Worm (Caenorhabditis elegans): Measurements from ENCODE around the gene zig-5.

zig-5 gene

ce11 chrIII:10914971-10915370 lies 38.3 kb downstream of the zig-5 start:
- TF ChIP-seq aha-1 (tag) (peak; percentile 93), unc-39 (tag; optimal IDR thresholded peaks at IDR 0.05) (no peak)

DNA sequence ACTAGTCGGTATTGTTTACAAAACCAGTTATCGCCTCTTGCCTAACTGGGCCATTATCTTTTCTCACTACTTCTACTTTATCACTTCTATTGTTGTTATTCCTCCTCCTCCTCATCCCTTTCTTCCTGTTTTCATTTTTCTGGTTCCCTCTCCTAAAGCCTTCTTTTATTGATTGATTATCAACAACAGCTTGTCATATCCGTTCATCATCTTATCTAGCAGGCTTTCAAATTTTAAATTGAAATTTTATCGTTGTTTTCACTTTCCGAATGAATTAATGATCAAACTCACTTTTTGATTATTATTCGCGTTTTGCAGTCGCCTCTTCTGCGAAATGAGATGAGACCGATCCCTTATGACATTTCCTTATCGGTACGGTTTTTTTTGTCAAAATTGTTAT lies 42.1 kb downstream of the zig-5 start, which contains the start of gene cut-6:
Gene cut-6, plus strand, starts transcription at position 301 of the 400 bp plus-strand sequence.
- TF ChIP-seq aha-1 (tag) (peak; percentile 21), daf-8 (GFP tag; IDR thresholded peaks at IDR 0.05) (no peak)

ce11 chrIII:10909166-10909565 lies 44.1 kb downstream of the zig-5 start:
- TF ChIP-seq aha-1 (tag) (peak; percentile 78), dve-1 (tag; optimal IDR thresholded peaks at IDR 0.05; ENCODE audit: insufficient read depth) (no peak)

DNA sequence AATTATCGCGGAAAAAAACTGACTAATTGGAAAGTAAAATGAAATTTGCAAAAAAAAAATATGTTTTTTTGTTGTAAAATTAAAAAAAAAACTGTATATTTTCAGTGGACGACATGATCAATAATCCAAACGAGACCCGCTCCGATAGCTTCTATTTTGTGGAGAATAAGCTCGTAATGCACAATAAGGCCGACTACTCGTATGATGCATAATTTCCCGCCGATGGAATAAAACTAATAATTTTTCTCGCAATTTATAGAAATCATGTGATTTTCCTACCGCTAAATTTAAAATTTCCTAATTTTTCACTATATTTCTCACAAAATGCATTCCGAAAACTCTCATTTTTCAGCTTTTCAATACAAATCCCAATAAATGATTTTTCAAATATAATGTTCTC lies 44.8 kb downstream of the zig-5 start:
- no peak for TF ChIP-seq Y48G9A.11 (GFP tag; IDR thresholded peaks at IDR 0.05)
- TF ChIP-seq F49E8.2 (tag; optimal IDR thresholded peaks at IDR 0.05; ENCODE audit: borderline replicate concordance), result no peak
- TF ChIP-seq madf-9 (GFP tag; conservative IDR thresholded peaks at IDR 0.05), result no peak
- TF ChIP-seq nhr-6 (tag; optimal IDR thresholded peaks at IDR 0.05), result no peak
- TF ChIP-seq mep-1 (tag; optimal IDR thresholded peaks at IDR 0.05), result peak; percentile 55

ce11 chrIII:10907678-10908217 lies 45.6 kb downstream of the zig-5 start:
- peak; percentile 51 for TF ChIP-seq mep-1 (tag; optimal IDR thresholded peaks at IDR 0.05)
- no peak for TF ChIP-seq hlh-30 (tag; optimal IDR thresholded peaks at IDR 0.05; ENCODE audit: insufficient read depth)
- no peak for TF ChIP-seq hmg-1.1 (GFP tag; IDR thresholded peaks at IDR 0.05)
- no peak for TF ChIP-seq cey-2 (tag; optimal IDR thresholded peaks at IDR 0.05; ENCODE audit: borderline replicate concordance, insufficient read depth)
- TF ChIP-seq aha-1 (tag), result peak; percentile 98
- TF ChIP-seq F26F4.8 (GFP tag; conservative IDR thresholded peaks at IDR 0.05), result no peak
- no peak for TF ChIP-seq ztf-7 (tag; optimal IDR thresholded peaks at IDR 0.05)

DNA sequence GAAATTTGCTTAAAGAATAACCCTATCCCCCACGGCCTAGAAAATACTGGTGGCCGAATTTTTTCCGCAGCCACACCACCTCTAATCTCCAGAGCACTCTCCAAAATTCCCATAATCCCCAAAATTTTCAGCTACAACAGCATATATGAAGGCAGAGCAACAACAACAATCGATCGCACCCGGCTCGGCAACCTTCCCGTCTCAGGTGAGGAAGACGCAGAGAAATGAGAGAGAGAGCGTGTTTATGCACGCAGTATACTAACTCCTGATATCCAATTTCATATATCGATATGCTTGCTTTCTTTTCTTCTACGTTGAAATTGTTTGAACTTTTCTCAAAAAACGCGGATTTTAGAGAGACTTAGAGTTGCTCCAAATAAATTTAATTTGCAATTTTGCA lies 47.0 kb downstream of the zig-5 start:
- TF ChIP-seq aha-1 (tag), result peak; percentile 92
- no peak for TF ChIP-seq jun-1 (tag; optimal IDR thresholded peaks at IDR 0.05)
- TF ChIP-seq ceh-62 (tag; optimal IDR thresholded peaks at IDR 0.05), result no peak
- no peak for TF ChIP-seq lsy-2 (tag; optimal IDR thresholded peaks at IDR 0.05)
- no peak for TF ChIP-seq ceh-44 (GFP tag; IDR thresholded peaks at IDR 0.05)
- no peak for TF ChIP-seq zag-1 (tag; optimal IDR thresholded peaks at IDR 0.05)
- no peak for TF ChIP-seq daf-12 (tag; optimal IDR thresholded peaks at IDR 0.05)
- no peak for TF ChIP-seq php-3 (GFP tag; IDR thresholded peaks at IDR 0.05)
- TF ChIP-seq rbr-2 (tag; optimal IDR thresholded peaks at IDR 0.05), result peak; percentile 5
- no peak for TF ChIP-seq saeg-2 (GFP tag; IDR thresholded peaks at IDR 0.05)
- TF ChIP-seq zfp-3 (GFP tag; conservative IDR thresholded peaks at IDR 0.05), result no peak
- TF ChIP-seq ceh-20 (GFP tag; IDR thresholded peaks at IDR 0.05), result no peak
- no peak for TF ChIP-seq fos-1 (tag; optimal IDR thresholded peaks at IDR 0.05)
- no peak for TF ChIP-seq hlh-30 (tag; optimal IDR thresholded peaks at IDR 0.05; ENCODE audit: insufficient read depth)
- TF ChIP-seq spr-3 (GFP tag; optimal IDR thresholded peaks at IDR 0.05), result no peak
- 0 out of 2 replicates have a peak, but pooled peaks have one; percentile 8 for TF ChIP-seq dmd-6 (GFP tag; IDR thresholded peaks at IDR 0.05)
- TF ChIP-seq F37D6.2 (tag; optimal IDR thresholded peaks at IDR 0.05), result no peak
- TF ChIP-seq Y48G9A.11 (GFP tag; IDR thresholded peaks at IDR 0.05), result no peak
- TF ChIP-seq lin-13 (GFP tag; optimal IDR thresholded peaks at IDR 0.05), result no peak
- no peak for TF ChIP-seq lin-29 (GFP tag; IDR thresholded peaks at IDR 0.05)
- no peak for TF ChIP-seq ctbp-1 (GFP tag; IDR thresholded peaks at IDR 0.05)
- TF ChIP-seq duxl-1 (tag; optimal IDR thresholded peaks at IDR 0.05; ENCODE audit: poor library complexity), result no peak
